Fruit fly (Drosophila melanogaster) whole organism, embryonic: ENCODE measurements around the gene Alg11.
A peak's percentile ranks its signal among the peaks of the same experiment; 100 is the strongest.

Experiments
- CG10267 ChIP-seq: fragments of 200-800 bp; sonication (Bioruptor generic); optimal IDR thresholded peaks from 2 replicates; lab custom pipeline; 2018; ENCODE audit warnings: missing biosample characterization, mild to moderate bottlenecking, missing genetic modification characterization, moderate library complexity
- CG10979 ChIP-seq: fragments of 200-800 bp; sonication (Bioruptor generic); optimal IDR thresholded peaks from 2 replicates; lab custom pipeline; 2018; ENCODE audit warnings: missing biosample characterization, mild to moderate bottlenecking, missing genetic modification characterization, moderate library complexity
- CG13775 ChIP-seq: fragments of 200-800 bp; sonication (Bioruptor generic); optimal IDR thresholded peaks from 3 replicates; lab custom pipeline; 2017; ENCODE audit warnings: missing biosample characterization, mild to moderate bottlenecking, missing genetic modification characterization
- CG14667 ChIP-seq: fragments of 200-800 bp; sonication (Bioruptor generic); IDR thresholded peaks from 2 replicates; pipeline ENCODE4 v1.3.6; 2022; ENCODE audit warnings: missing biosample characterization, missing genetic modification characterization
- CG16863 ChIP-seq: fragments of 200-800 bp; sonication (Bioruptor generic); optimal IDR thresholded peaks from 3 replicates; lab custom pipeline; 2016; ENCODE audit warnings: missing biosample characterization, missing genetic modification characterization
- CG17328 ChIP-seq: fragments of 200-800 bp; sonication (Bioruptor generic); IDR thresholded peaks from 2 replicates; pipeline ENCODE4 v1.3.6; 2022; ENCODE audit warnings: missing biosample characterization, missing genetic modification characterization
- CG17361 ChIP-seq: fragments of 200-800 bp; sonication (Bioruptor generic); IDR thresholded peaks from 3 replicates; pipeline ENCODE4 v1.3.6; 2022; ENCODE audit warnings: missing biosample characterization, missing genetic modification characterization
- CG17802 ChIP-seq: fragments of 200-800 bp; sonication (Bioruptor generic); optimal IDR thresholded peaks from 2 replicates; lab custom pipeline; 2018; ENCODE audit warnings: missing biosample characterization, mild to moderate bottlenecking, missing genetic modification characterization, moderate library complexity
- CG17829 ChIP-seq: fragments of 200-800 bp; optimal IDR thresholded peaks from 2 replicates; lab custom pipeline; 2019; ENCODE audit warnings: missing biosample characterization, mild to moderate bottlenecking, missing genetic modification characterization, moderate library complexity
- CG18262 ChIP-seq: fragments of 200-800 bp; optimal IDR thresholded peaks from 3 replicates; lab custom pipeline; 2019; ENCODE audit warnings: missing biosample characterization, mild to moderate bottlenecking, missing genetic modification characterization, moderate library complexity
- CG18764 ChIP-seq: fragments of 200-800 bp; sonication (Bioruptor generic); optimal IDR thresholded peaks from 3 replicates; lab custom pipeline; 2016; ENCODE audit warnings: missing biosample characterization, missing genetic modification characterization
- CG32767 ChIP-seq: fragments of 200-800 bp; sonication (Bioruptor generic); IDR thresholded peaks from 2 replicates; pipeline ENCODE4 v1.3.6; 2022; ENCODE audit warnings: missing biosample characterization, missing genetic modification characterization
- CG4404 ChIP-seq: fragments of 200-800 bp; sonication (Bioruptor generic); IDR thresholded peaks from 2 replicates; pipeline ENCODE4 v1.3.6; 2022; ENCODE audit warnings: missing biosample characterization, missing genetic modification characterization
- CG4424 ChIP-seq: fragments of 200-800 bp; sonication (Bioruptor generic); optimal IDR thresholded peaks from 3 replicates; lab custom pipeline; 2016; ENCODE audit warnings: missing biosample characterization, missing genetic modification characterization
- CG4820 ChIP-seq: fragments of 200-800 bp; sonication (Bioruptor generic); optimal IDR thresholded peaks from 3 replicates; lab custom pipeline; 2016; ENCODE audit warnings: missing biosample characterization, missing genetic modification characterization
- CG6765 ChIP-seq: fragments of 200-800 bp; sonication (Bioruptor generic); optimal IDR thresholded peaks from 3 replicates; lab custom pipeline; 2017; ENCODE audit warnings: missing biosample characterization, mild to moderate bottlenecking, missing genetic modification characterization
- CG7556 ChIP-seq: fragments of 200-800 bp; sonication (Bioruptor generic); optimal IDR thresholded peaks from 2 replicates; lab custom pipeline; 2017; ENCODE audit warnings: missing biosample characterization, mild to moderate bottlenecking, missing genetic modification characterization
- CG8388 ChIP-seq: fragments of 200-800 bp; sonication (Bioruptor generic); optimal IDR thresholded peaks from 2 replicates; lab custom pipeline; 2019; ENCODE audit warnings: missing biosample characterization, mild to moderate bottlenecking, missing genetic modification characterization, moderate library complexity
- CG9437 ChIP-seq: fragments of 200-800 bp; sonication (Bioruptor generic); optimal IDR thresholded peaks from 2 replicates; lab custom pipeline; 2018; ENCODE audit warnings: missing biosample characterization, mild to moderate bottlenecking, missing genetic modification characterization
- CG9727 ChIP-seq: fragments of 200-800 bp; sonication (Bioruptor generic); optimal IDR thresholded peaks from 3 replicates; lab custom pipeline; 2017; ENCODE audit warnings: missing biosample characterization, mild to moderate bottlenecking, missing genetic modification characterization
- CkIIα-i1 ChIP-seq: fragments of 200-800 bp; sonication (Bioruptor generic); IDR thresholded peaks from 2 replicates; pipeline ENCODE4 v1.3.6; 2022; ENCODE audit warnings: missing biosample characterization, missing genetic modification characterization
- D ChIP-seq, 2 experiments: fragments of 200-800 bp in 1 of 2; fragments of >200 bp in 1 of 2; sonication (Bioruptor generic) in 1 of 2; optimal IDR thresholded peaks; 2 replicates in 1 of 2; 3 replicates in 1 of 2; lab custom pipeline; 2017; ENCODE audit warnings: mild to moderate bottlenecking in 1 of 2, missing biosample characterization in 1 of 2, missing genetic modification characterization in 1 of 2, missing genetic modification reagents in 1 of 2
- Dll ChIP-seq: fragments of 200-800 bp; sonication (Bioruptor generic); IDR thresholded peaks from 4 replicates; pipeline ENCODE4 v1.3.6; 2022; ENCODE audit warnings: missing biosample characterization, missing genetic modification characterization; ENCODE audit not compliant: partially characterized antibody
- H15 ChIP-seq: fragments of 200-800 bp; sonication (Bioruptor generic); IDR thresholded peaks from 3 replicates; pipeline ENCODE4 v1.3.6; 2022; ENCODE audit warnings: missing biosample characterization, missing genetic modification characterization
- HLH4C ChIP-seq: fragments of 200-800 bp; sonication (Bioruptor generic); IDR thresholded peaks from 3 replicates; pipeline ENCODE4 v1.3.6; 2022; ENCODE audit warnings: missing biosample characterization, missing genetic modification characterization; ENCODE audit not compliant: partially characterized antibody
- HLH54F ChIP-seq: fragments of 200-800 bp; sonication (Bioruptor generic); optimal IDR thresholded peaks from 3 replicates; lab custom pipeline; 2016; ENCODE audit warnings: missing biosample characterization, missing genetic modification characterization
- Hr3 ChIP-seq: fragments of 200-800 bp; sonication (Bioruptor generic); optimal IDR thresholded peaks from 3 replicates; lab custom pipeline; 2016; ENCODE audit warnings: missing biosample characterization, missing genetic modification characterization
- Pdp1 ChIP-seq, 2 experiments: fragments of 200-800 bp; sonication (Bioruptor generic); optimal IDR thresholded peaks; 3 replicates each; lab custom pipeline; 2016; ENCODE audit warnings: missing biosample characterization in 2 of 2, missing genetic modification characterization in 2 of 2, mild to moderate bottlenecking in 1 of 2, moderate library complexity in 1 of 2
- Xrp1 ChIP-seq: fragments of 200-800 bp; sonication (Bioruptor generic); IDR thresholded peaks from 2 replicates; pipeline ENCODE4 v1.3.6; 2022; ENCODE audit warnings: missing biosample characterization, missing genetic modification characterization
- amos ChIP-seq: fragments of 200-800 bp; sonication (Bioruptor generic); IDR thresholded peaks from 2 replicates; pipeline ENCODE4 v1.3.6; 2022; ENCODE audit warnings: missing biosample characterization, missing genetic modification characterization; ENCODE audit not compliant: partially characterized antibody
- ara ChIP-seq: fragments of 200-800 bp; sonication (Bioruptor generic); IDR thresholded peaks from 2 replicates; pipeline ENCODE4 v1.3.6; 2022; ENCODE audit warnings: missing biosample characterization, missing genetic modification characterization
- az2 ChIP-seq: fragments of 200-800 bp; sonication (Bioruptor generic); optimal IDR thresholded peaks from 3 replicates; lab custom pipeline; 2016; ENCODE audit warnings: missing biosample characterization, missing genetic modification characterization
- bsh ChIP-seq, 2 experiments: fragments of 200-800 bp; sonication (Bioruptor generic); optimal IDR thresholded peaks; 2 replicates each; lab custom pipeline; 2017 to 2018; ENCODE audit warnings: mild to moderate bottlenecking in 2 of 2, missing biosample characterization in 2 of 2, missing genetic modification characterization in 2 of 2, moderate library complexity in 1 of 2
- chif ChIP-seq, 2 experiments: fragments of 200-800 bp; sonication (Bioruptor generic); optimal IDR thresholded peaks; 3 replicates each; lab custom pipeline; 2016; ENCODE audit warnings: missing biosample characterization in 2 of 2, missing genetic modification characterization in 2 of 2
- chn ChIP-seq: fragments of 200-800 bp; sonication (Bioruptor generic); optimal IDR thresholded peaks from 2 replicates; lab custom pipeline; 2016; ENCODE audit warnings: missing biosample characterization, missing genetic modification characterization
- eve ChIP-seq, 2 experiments: fragments of >200 bp; optimal IDR thresholded peaks; 2 replicates each; lab custom pipeline; 2017; ENCODE audit warnings: missing biosample characterization in 2 of 2, missing genetic modification characterization in 2 of 2
- fd96Cb ChIP-seq: fragments of 200-800 bp; sonication (Bioruptor generic); optimal IDR thresholded peaks from 2 replicates; lab custom pipeline; 2018; ENCODE audit warnings: missing biosample characterization, mild to moderate bottlenecking, missing genetic modification characterization, moderate library complexity
- lola ChIP-seq, 3 experiments: fragments of >200 bp in 2 of 3; fragments of 200-800 bp in 1 of 3; sonication (Bioruptor generic) in 1 of 3; optimal IDR thresholded peaks; 2 replicates each; lab custom pipeline; 2017 to 2019; ENCODE audit warnings: missing biosample characterization in 3 of 3, missing genetic modification characterization in 3 of 3, mild to moderate bottlenecking in 1 of 3, moderate library complexity in 1 of 3
- nmo ChIP-seq: fragments of 200-800 bp; sonication (Bioruptor generic); optimal IDR thresholded peaks from 2 replicates; lab custom pipeline; 2018; ENCODE audit warnings: missing biosample characterization, mild to moderate bottlenecking, missing genetic modification characterization, moderate library complexity
- pan ChIP-seq, 4 experiments: fragments of >200 bp in 3 of 4; fragments of 200-800 bp in 1 of 4; sonication (Bioruptor generic) in 1 of 4; optimal IDR thresholded peaks in 3 of 4; IDR thresholded peaks in 1 of 4; 2 replicates each; pipeline versions ENCODE4 v1.3.6 to Lab custom; 2017 to 2022; ENCODE audit warnings: missing biosample characterization in 2 of 4, missing genetic modification characterization in 2 of 4, mixed read lengths in 1 of 4
- phol ChIP-seq: fragments of 200-800 bp; sonication (Bioruptor generic); optimal IDR thresholded peaks from 3 replicates; lab custom pipeline; 2018; ENCODE audit warnings: missing biosample characterization, mild to moderate bottlenecking, missing genetic modification characterization, moderate library complexity
- prd ChIP-seq, 3 experiments: fragments of >200 bp in 2 of 3; fragments of 200-800 bp in 1 of 3; sonication (Bioruptor generic) in 1 of 3; optimal IDR thresholded peaks in 2 of 3; IDR thresholded peaks in 1 of 3; 2 replicates in 2 of 3; 3 replicates in 1 of 3; pipeline versions ENCODE4 v1.3.6 to Lab custom; 2017 to 2022; ENCODE audit warnings: missing biosample characterization in 1 of 3, missing genetic modification characterization in 1 of 3
- row ChIP-seq: fragments of 200-800 bp; sonication (Bioruptor generic); IDR thresholded peaks from 3 replicates; pipeline ENCODE4 v1.3.6; 2022; ENCODE audit warnings: missing biosample characterization, missing genetic modification characterization
- tin ChIP-seq: fragments of 200-800 bp; sonication (Bioruptor generic); optimal IDR thresholded peaks from 3 replicates; lab custom pipeline; 2016; ENCODE audit warnings: missing biosample characterization, missing genetic modification characterization
- trem ChIP-seq: fragments of 200-800 bp; optimal IDR thresholded peaks from 3 replicates; lab custom pipeline; 2019; ENCODE audit warnings: missing biosample characterization, mild to moderate bottlenecking, missing genetic modification characterization, moderate library complexity
- vfl ChIP-seq: fragments of 200-800 bp; sonication (Bioruptor generic); optimal IDR thresholded peaks from 2 replicates; lab custom pipeline; 2016; ENCODE audit warnings: missing biosample characterization, missing genetic modification characterization
- zf30C ChIP-seq: fragments of 200-800 bp; sonication (Bioruptor generic); optimal IDR thresholded peaks from 3 replicates; lab custom pipeline; 2018; ENCODE audit warnings: missing biosample characterization, mild to moderate bottlenecking, missing genetic modification characterization

Gene Alg11

DNA sequence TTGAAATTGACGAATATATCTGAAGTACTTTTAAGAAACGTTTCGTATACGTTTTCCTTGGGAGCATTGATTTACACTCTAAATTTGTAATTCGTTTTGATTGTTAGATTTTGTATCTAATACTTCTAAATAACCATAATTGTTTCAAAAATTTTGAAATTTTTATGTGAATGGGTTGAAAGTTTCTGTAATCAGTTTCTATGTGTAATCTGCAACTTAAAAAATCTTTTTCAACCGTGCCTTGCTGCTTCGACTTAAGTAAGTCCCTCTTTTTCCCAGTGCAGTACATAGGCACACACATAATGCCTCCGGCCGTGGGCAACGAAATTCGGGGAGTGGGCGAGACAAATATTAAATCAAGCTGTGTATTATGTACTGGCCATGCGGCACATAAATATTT, 40.2 kb upstream of the Alg11 start (continued):
- TF ChIP-seq Hr3 (peak; percentile 31), CG6765 (GFP tag; lab: Kevin White, UChicago) (no peak), CG17361 (peak; percentile 59; the same call in 2 of the 3 replicates), Pdp1 (GFP tag; optimal IDR thresholded peaks at IDR 0.05; lab: Kevin White, UChicago) (peak in 1 of 2 experiments; percentile 22), ara (GFP tag; lab: Robert Waterston, UW) (peak; percentile 34; the same call in 1 of the 2 replicates), tin (GFP tag; lab: Kevin White, UChicago) (peak; percentile 13), row (GFP tag; lab: Robert Waterston, UW) (peak; percentile 46), phol (tag; lab: Kevin White, UChicago) (peak; percentile 1), zf30C (GFP tag; lab: Kevin White, UChicago) (peak; percentile 52), Dll (GFP tag; lab: Robert Waterston, UW) (no peak), CG18262 (tag; lab: Kevin White, UChicago) (peak; percentile 51), CG7556 (GFP tag; lab: Kevin White, UChicago) (peak; percentile 10), CG4820 (GFP tag; lab: Kevin White, UChicago) (peak; percentile 6), D (optimal IDR thresholded peaks at IDR 0.05; lab: Kevin White, UChicago) (no peak), D (GFP tag; optimal IDR thresholded peaks at IDR 0.05; lab: Kevin White, UChicago) (peak; percentile 1), Xrp1 (peak; percentile 38; the same call in 1 of the 2 replicates), CG17802 (tag; lab: Kevin White, UChicago) (no peak), trem (peak; percentile 12), CG9727 (GFP tag; lab: Kevin White, UChicago) (peak; percentile 38), fd96Cb (tag; lab: Kevin White, UChicago) (peak; percentile 23), H15 (GFP tag; lab: Robert Waterston, UW) (peak; percentile 32; the same call in 2 of the 3 replicates), chif (GFP tag; optimal IDR thresholded peaks at IDR 0.05; lab: Kevin White, UChicago) (peak in 1 of 2 experiments; percentile 14), CG4424 (GFP tag; lab: Kevin White, UChicago) (peak; percentile 15), bsh (GFP tag; optimal IDR thresholded peaks at IDR 0.05; lab: Kevin White, UChicago) (peak in 1 of 2 experiments; percentile 52), CG8388 (GFP tag; lab: Kevin White, UChicago) (peak; percentile 0), amos (GFP tag; lab: Robert Waterston, UW) (no peak), CG16863 (GFP tag; lab: Kevin White, UChicago) (peak; percentile 24), CG4404 (peak; percentile 8; the same call in 1 of the 2 replicates), nmo (peak; percentile 5), CG13775 (GFP tag; lab: Kevin White, UChicago) (peak; percentile 10), CG18764 (GFP tag; lab: Kevin White, UChicago) (peak; percentile 0), eve (GFP tag; optimal IDR thresholded peaks at IDR 0.05; lab: Kevin White, UChicago) (peak in 1 of 2 experiments; percentile 49), CG32767 (GFP tag; lab: Robert Waterston, UW) (0 out of 2 replicates have a peak, but pooled peaks have one; percentile 17), chn (peak; percentile 8), CkIIα-i1 (GFP tag; lab: Robert Waterston, UW) (no peak), CG10979 (tag; lab: Kevin White, UChicago) (peak; percentile 60), CG14667 (0 out of 2 replicates have a peak, but pooled peaks have one; percentile 12), CG17328 (GFP tag; lab: Robert Waterston, UW) (peak; percentile 42; the same call in 1 of the 2 replicates), CG10267 (tag; lab: Kevin White, UChicago) (peak; percentile 23), CG9437 (peak; percentile 8), HLH54F (GFP tag; lab: Kevin White, UChicago) (no peak), prd (optimal IDR thresholded peaks at IDR 0.05; lab: Kevin White, UChicago) (no peak), prd (GFP tag; IDR thresholded peaks at IDR 0.05; lab: Robert Waterston, UW) (peak; percentile 52; the same call in 2 of the 3 replicates), HLH4C (GFP tag; lab: Robert Waterston, UW) (no peak), pan (optimal IDR thresholded peaks at IDR 0.05; lab: Kevin White, UChicago) (no peak), pan (GFP tag; optimal IDR thresholded peaks at IDR 0.05 in 1 of 2, IDR thresholded peaks at IDR 0.05 in 1 of 2) (peak in 1 of 2 experiments; percentile 42), lola (GFP tag; optimal IDR thresholded peaks at IDR 0.05; lab: Kevin White, UChicago) (peak in 1 of 3 experiments; percentile 53), vfl (GFP tag; lab: Kevin White, UChicago) (no peak), CG17829 (tag; lab: Kevin White, UChicago) (peak; percentile 7), az2 (GFP tag; lab: Kevin White, UChicago) (peak; percentile 26)
